Fruit fly (Drosophila melanogaster): ENCODE results near the gene Bfc.
A peak's percentile ranks its signal among the peaks of the same experiment; 100 is the strongest.
"Not testable (repeated sequence)": the region's sequence is repeated elsewhere in the genome, so short reads cannot be mapped to it uniquely, and the experiment has no call there.

Bfc gene

dm6 chr3L:1235426-1235825, 15.1 kb upstream of the Bfc start, which contains the start of gene galene:
TSS of gene galene (plus strand) at chr3L:1235726.
- TF ChIP-seq CTCF (optimal IDR thresholded peaks at IDR 0.05) = no peak
- no peak for TF ChIP-seq CG8478 (optimal IDR thresholded peaks at IDR 0.05)

DNA sequence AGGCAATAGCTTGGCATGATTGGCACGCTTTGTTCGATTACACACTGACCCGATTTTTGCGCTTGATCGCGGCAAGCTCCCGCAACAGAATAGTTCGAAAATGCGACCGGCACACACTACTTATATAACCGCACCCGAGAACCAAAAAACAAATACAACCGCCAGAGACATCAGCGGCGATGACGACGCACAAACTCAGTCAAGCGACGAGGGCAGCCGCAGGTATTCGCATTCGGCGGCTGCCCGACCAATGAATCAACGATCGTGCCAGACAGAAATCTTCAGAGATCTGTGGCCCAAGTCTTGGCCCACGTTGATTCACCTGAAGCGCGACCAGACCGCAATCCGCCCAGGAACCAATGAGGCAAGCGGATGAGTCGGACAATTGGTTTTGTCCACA, 12.3 kb upstream of the Bfc start, which contains the start of gene CG9192:
TSS of gene CG9192 (minus strand) at position 101 of the 400 bp plus-strand sequence.
- TF ChIP-seq CTCF (optimal IDR thresholded peaks at IDR 0.05) = no peak
- no peak for TF ChIP-seq CG8478 (optimal IDR thresholded peaks at IDR 0.05)

DNA sequence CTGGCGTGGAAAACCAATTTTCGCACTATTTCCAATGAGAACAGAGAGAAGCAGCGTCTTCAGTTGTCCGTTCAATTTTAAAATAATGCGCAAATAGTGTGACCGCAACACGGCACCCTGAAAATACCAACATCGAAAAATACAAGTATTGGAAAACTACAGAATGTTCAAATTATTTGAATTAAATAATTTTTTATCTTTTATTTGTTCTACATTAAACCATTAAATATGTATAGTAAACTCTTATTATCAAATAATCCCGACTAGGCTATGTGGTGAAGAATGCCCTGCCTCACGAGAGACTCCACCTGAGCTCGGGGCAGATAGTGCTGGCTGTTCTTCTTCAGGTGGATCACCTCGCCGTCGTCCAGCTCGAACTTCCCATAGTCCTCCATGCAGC, 4.7 kb upstream of the Bfc start, which contains the start of gene Klp61F:
TSS of gene Klp61F (minus strand) at position 101 of the 400 bp plus-strand sequence.
- TF ChIP-seq CG8478, CTCF (optimal IDR thresholded peaks at IDR 0.05): not testable (repeated sequence)

DNA sequence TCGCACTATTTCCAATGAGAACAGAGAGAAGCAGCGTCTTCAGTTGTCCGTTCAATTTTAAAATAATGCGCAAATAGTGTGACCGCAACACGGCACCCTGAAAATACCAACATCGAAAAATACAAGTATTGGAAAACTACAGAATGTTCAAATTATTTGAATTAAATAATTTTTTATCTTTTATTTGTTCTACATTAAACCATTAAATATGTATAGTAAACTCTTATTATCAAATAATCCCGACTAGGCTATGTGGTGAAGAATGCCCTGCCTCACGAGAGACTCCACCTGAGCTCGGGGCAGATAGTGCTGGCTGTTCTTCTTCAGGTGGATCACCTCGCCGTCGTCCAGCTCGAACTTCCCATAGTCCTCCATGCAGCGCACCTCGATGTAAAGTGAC, 3.7 kb upstream of the Bfc start, which contains the start of gene CG32318:
TSS of gene CG32318 (minus strand) at position 101 of the 400 bp plus-strand sequence.
- not testable (repeated sequence) for TF ChIP-seq CG8478, CTCF (optimal IDR thresholded peaks at IDR 0.05)

DNA sequence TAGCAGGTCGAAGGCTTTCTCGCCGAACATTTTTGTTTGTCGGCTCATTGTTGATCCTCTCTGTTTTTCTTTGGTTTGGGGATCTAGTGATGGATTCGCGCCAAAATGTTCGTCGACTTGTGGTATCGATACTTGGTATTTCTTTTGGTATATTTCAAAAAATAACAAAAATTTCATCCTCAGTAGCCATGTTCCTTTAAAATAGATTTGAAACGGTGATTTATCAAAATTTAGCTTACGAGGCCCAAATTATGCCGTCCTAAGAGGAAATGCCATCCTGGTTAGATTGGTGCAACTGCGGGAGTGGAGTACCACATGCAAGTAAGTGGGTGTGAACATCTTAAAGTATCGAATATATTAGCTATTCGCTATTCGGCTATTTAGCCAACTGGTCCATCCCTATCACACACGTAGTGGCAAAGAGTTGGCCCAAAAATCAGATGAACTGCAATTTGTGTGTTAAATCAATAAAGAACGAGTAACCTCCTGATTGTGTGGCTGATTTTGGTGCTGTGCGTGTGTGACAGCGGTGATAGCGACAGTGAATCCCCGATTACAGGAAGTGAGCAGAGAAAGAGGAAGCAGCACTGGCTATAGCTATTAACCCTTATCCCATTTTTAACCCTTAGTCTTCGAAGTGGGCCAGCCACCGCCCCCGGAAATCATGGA, 2.7 kb upstream of the Bfc start, which contains the start of the genes Psf1 and Sac1:
TSS of gene Psf1 (minus strand) at position 51 of the 669 bp plus-strand sequence.
TSS of gene Sac1 (plus strand) at position 191 of the 669 bp plus-strand sequence.
- TF ChIP-seq CG8478 (optimal IDR thresholded peaks at IDR 0.05) (no peak), CTCF (optimal IDR thresholded peaks at IDR 0.05) (peak; percentile 8 to 30)

DNA sequence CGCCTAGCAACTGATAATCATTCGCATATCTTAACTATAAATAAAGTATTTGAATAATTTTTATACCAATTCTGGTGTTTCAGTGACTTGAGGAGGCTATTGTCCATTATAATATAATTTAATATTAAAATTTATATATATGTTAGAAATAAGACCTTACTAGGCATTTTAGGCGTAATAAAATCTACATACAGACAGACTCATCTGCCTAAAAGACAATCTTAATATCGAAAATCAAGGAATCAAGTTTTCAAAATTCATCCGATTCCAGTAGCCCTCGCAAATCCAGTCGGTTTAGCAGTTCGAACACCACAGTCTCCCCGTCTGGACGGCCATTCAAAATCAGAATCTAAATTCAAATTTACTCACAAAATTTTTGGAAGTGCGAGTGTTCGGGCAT, 1.2 kb downstream of the Bfc start, which contains the start of the genes CG9130 and CG9133:
TSS of gene CG9130 (plus strand) at position 301 of the 400 bp plus-strand sequence.
TSS of gene CG9133 (plus strand) at position 301 of the 400 bp plus-strand sequence.
- TF ChIP-seq CG8478 (optimal IDR thresholded peaks at IDR 0.05) (no peak), CTCF (optimal IDR thresholded peaks at IDR 0.05) (no peak)

DNA sequence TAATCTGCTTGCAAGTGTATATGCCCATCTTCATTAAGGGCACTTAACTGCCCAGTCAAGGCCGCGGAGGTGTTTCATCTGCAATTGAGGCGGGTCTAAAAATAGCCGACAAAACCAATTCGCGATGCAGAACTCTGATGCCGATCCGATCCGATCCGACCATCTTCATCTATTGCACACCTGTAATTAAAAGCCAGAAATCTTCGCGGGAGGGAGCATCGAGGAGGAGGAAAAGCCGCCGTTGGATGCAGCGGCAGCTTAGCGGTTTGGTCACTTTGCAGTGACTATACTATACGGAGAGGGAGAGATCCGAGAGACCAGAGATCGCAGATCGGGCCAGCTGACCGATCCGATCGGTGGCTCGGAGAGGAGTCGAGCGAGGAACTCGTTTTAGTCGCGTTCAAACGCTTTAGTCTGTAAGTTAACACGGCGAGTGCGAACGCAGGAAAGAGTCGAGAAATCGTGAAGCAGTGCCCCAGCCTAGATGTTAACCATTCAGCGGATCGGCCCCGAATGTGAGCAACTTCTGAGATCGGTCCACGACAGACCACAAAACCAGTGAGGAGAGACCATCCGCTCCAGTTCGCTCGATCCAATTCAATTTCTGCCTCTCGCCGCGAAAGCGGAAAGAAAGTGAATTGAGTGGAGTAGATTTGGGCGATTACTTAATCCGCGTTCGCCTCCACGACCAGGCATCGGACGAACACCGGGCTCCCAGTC, 5.7 kb downstream of the Bfc start, which contains the start of gene tfc:
TSS of gene tfc (plus strand) at position 389 of the 720 bp plus-strand sequence.
- no peak for TF ChIP-seq CG8478 (optimal IDR thresholded peaks at IDR 0.05)
- no peak for TF ChIP-seq CTCF (optimal IDR thresholded peaks at IDR 0.05)

DNA sequence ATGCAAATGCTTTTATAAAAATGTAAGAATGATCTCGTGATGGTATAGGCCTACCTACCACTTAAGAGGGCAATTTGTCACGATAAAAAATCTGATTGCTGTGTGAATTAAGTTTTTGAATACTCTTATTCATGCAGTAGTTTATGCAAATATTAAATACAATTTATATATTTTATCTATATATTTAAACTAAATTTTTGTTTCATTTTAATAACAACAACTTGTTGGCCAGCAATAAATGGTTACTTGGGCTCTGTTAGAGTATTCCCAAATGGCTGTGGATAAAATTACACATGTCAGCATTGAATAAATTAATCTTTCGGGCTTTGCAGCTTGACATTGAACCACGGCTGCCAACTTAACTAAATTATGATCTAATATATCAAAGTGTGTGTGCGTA, 8.1 kb downstream of the Bfc start:
- no peak for TF ChIP-seq CG8478 (optimal IDR thresholded peaks at IDR 0.05)
- TF ChIP-seq CTCF (optimal IDR thresholded peaks at IDR 0.05) = no peak

DNA sequence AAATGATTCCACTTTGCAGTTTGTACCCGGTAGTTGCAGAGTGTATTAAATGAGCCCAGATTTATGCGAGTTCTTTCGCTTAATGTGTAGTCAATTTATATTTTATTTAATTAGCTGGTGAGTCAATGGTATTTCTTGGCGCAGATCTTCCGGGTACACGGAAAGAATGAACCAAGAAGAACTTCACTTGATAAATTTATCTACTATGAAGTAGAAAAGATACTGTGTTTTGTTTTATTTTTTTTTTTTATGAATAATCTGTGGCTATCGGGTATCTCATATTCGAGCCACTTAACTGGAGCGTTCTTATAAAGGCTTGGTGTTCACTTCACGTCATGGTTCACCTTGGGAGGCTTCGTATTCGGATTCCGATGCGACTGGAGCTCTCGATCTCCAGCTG, 14.5 kb downstream of the Bfc start:
- TF ChIP-seq CG8478 (optimal IDR thresholded peaks at IDR 0.05) = no peak
- TF ChIP-seq CTCF (optimal IDR thresholded peaks at IDR 0.05) = no peak

DNA sequence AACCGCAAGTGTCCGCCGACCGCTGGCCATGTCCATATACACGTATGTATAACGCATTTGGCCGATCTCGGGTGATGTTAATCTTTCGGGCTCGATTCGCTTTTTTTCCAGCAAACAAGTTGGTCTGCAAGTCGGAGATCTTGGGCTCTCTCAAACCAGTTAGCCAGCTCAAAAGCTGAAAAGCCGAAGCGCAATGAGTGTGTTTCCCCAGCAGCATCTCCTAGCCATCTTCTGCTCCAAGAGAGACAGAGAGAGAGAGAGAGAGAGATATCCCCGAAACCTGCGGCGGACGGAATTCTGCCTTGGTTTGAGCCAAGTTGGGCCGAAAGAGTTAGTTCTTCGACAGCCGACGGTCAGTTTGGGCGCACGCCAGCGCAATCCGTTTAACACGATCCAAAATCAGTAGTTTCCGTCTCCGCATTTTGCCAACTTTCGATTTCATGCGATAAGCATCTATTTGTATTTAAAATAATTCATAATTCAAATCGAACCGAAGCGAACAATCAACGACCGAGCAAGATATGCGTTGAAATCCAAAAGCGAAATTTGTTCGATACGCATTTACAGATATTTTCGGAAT, 15.0 kb downstream of the Bfc start:
- TF ChIP-seq CTCF (optimal IDR thresholded peaks at IDR 0.05) = no peak
- no peak for TF ChIP-seq CG8478 (optimal IDR thresholded peaks at IDR 0.05)

- TF ChIP-seq CG8478 (optimal IDR thresholded peaks at IDR 0.05) = no peak
- TF ChIP-seq CTCF (optimal IDR thresholded peaks at IDR 0.05) = no peak
These were observed 18.5 kb downstream of the Bfc start for dm6 chr3L:1269013-1269412.

DNA sequence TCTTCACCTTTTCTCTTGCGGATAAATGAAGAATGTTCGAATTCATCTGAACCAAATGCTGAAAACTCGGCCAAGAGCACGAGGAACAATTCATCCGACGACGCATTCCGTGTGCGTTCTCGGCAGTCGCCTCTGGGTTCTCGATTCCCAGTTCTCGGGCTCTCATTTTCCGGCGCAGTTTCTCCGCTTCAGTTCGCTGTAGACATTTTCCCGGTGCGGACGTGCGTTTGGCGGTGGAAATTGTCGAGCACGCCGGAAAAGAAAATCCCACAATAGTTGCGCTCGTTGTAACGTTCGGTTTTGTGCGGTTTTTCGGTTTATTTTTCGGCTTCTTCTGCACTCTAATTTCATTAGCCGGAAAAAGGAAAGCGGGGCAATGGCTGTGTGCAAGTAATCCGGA, 25.3 kb downstream of the Bfc start, which contains the start of gene CG32333:
TSS of gene CG32333 (plus strand) at position 190 of the 400 bp plus-strand sequence.
- no peak for TF ChIP-seq CG8478 (optimal IDR thresholded peaks at IDR 0.05)
- no peak for TF ChIP-seq CTCF (optimal IDR thresholded peaks at IDR 0.05)

DNA sequence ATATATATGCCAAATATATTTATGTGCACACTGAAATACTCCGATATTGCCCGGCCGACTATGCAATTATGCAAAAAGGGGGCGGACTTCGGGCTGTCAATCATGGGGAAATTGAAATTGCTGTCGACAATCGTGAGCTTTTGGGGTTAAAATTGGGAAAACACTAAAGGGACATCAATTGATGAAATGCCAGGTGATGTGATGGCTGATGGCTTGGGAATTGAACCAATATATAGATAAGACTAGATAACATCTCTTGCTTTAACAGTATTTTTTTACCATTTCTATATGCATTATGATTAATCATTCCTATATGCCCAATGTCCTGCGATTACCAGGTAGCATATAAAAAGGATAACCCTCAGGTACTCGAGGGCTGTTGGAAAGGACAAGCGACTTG, 27.4 kb downstream of the Bfc start:
- no peak for TF ChIP-seq CTCF (optimal IDR thresholded peaks at IDR 0.05)
- TF ChIP-seq CG8478 (optimal IDR thresholded peaks at IDR 0.05) = no peak

DNA sequence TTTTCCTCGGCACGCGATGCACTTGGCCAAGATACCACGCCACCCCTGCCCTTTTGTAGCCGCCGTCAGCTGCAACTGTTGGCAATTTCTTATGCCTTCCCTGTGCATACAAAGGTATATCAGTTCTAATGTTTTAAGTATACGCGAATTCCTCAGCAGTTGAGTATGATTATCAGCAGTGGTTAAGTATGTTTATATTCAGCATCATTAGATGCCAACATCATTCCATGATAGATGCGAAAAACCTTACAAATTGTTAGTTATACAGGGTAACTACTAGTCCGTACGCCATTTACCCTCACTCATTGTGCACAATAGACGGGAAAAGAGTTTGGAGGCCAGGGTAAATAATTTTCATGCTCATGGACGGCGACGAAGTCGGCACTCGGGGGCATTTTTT, 29.2 kb downstream of the Bfc start:
- no peak for TF ChIP-seq CG8478 (optimal IDR thresholded peaks at IDR 0.05)
- no peak for TF ChIP-seq CTCF (optimal IDR thresholded peaks at IDR 0.05)
